Worm (Caenorhabditis elegans): Measurements from ENCODE around the gene K07E3.1.

ce11 chrX:8139146-8139545 is 28.9 kb downstream of the K07E3.1 start, which contains the start of gene C02B8.3:
- TF ChIP-seq cnd-1 (tag; optimal IDR thresholded peaks at IDR 0.05) (no peak), elt-1 (tag; optimal IDR thresholded peaks at IDR 0.05; ENCODE audit: borderline replicate concordance, insufficient read depth) (no peak), M03D4.4 (tag; optimal IDR thresholded peaks at IDR 0.05) (no peak), nhr-237 (tag; optimal IDR thresholded peaks at IDR 0.05) (no peak), elt-3 (tag; optimal IDR thresholded peaks at IDR 0.05) (no peak), pha-4 (tag; optimal IDR thresholded peaks at IDR 0.05) (no peak), nhr-76 (tag; optimal IDR thresholded peaks at IDR 0.05) (no peak), lsy-2 (tag; optimal IDR thresholded peaks at IDR 0.05) (no peak), lin-13 (tag; optimal IDR thresholded peaks at IDR 0.05) (no peak), ztf-11 (tag; optimal IDR thresholded peaks at IDR 0.05) (no peak), unc-62 (GFP tag; optimal IDR thresholded peaks at IDR 0.05) (no peak), ceh-83 (GFP tag; optimal IDR thresholded peaks at IDR 0.05) (no peak), unc-39 (tag; optimal IDR thresholded peaks at IDR 0.05) (no peak)

All from whole organism, mixed stage, embryonic.